Worm (Caenorhabditis elegans): ENCODE results near the gene B0432.1.

ce11 chrII:285627-286550 is 11.3 kb upstream of the B0432.1 start, which contains the start of gene B0432.10:
- TF ChIP-seq med-1 (GFP tag; optimal IDR thresholded peaks at IDR 0.05; ENCODE audit: insufficient read depth) (no peak), tab-1 (GFP tag; IDR thresholded peaks at IDR 0.05) (no peak), cog-1 (tag; optimal IDR thresholded peaks at IDR 0.05) (peak; percentile 29), klf-2 (GFP tag; conservative IDR thresholded peaks at IDR 0.05) (no peak), ztf-23 (GFP tag; IDR thresholded peaks at IDR 0.05) (no peak), ztf-29 (GFP tag; IDR thresholded peaks at IDR 0.05) (no peak), T22C8.4 (GFP tag; IDR thresholded peaks at IDR 0.05) (no peak), flt-1 (GFP tag; IDR thresholded peaks at IDR 0.05) (no peak)

Data from whole organism, midembryonic.